Worm (Caenorhabditis elegans): Measurements from ENCODE around the gene mboa-1.
A peak's percentile ranks its signal among the peaks of the same experiment; 100 is the strongest.

The mboa-1 gene

ce11 chrX:16076470-16076869 is 45.9 kb downstream of the mboa-1 start, which contains the start of gene C30F2.4:
Gene C30F2.4, minus strand, starts transcription at chrX:16076570.
- TF ChIP-seq Y105C5A.15 (GFP tag; IDR thresholded peaks at IDR 0.05) (no peak), ctbp-1 (GFP tag; IDR thresholded peaks at IDR 0.05) (no peak), attf-4 (tag; optimal IDR thresholded peaks at IDR 0.05) (no peak), nhr-111 (GFP tag; optimal IDR thresholded peaks at IDR 0.05) (no peak), pha-4 (GFP tag; IDR thresholded peaks at IDR 0.05) (no peak), pha-4 (tag; optimal IDR thresholded peaks at IDR 0.05) (no peak), ZK337.2 (GFP tag; IDR thresholded peaks at IDR 0.05) (no peak), lsy-2 (tag; optimal IDR thresholded peaks at IDR 0.05) (no peak), egl-43 (GFP tag; IDR thresholded peaks at IDR 0.05) (no peak), dpl-1 (GFP tag; optimal IDR thresholded peaks at IDR 0.05) (no peak), set-16 (GFP tag; IDR thresholded peaks at IDR 0.05) (no peak), daf-8 (GFP tag; IDR thresholded peaks at IDR 0.05) (no peak), dmd-6 (GFP tag; IDR thresholded peaks at IDR 0.05) (no peak), nhr-237 (tag; optimal IDR thresholded peaks at IDR 0.05) (no peak), ztf-11 (tag; optimal IDR thresholded peaks at IDR 0.05) (no peak), T26A8.4 (GFP tag; IDR thresholded peaks at IDR 0.05) (no peak), F49E8.2 (tag; optimal IDR thresholded peaks at IDR 0.05; ENCODE audit: borderline replicate concordance) (no peak), zip-2 (tag; optimal IDR thresholded peaks at IDR 0.05) (no peak)

- TF ChIP-seq R02D3.7 (tag; optimal IDR thresholded peaks at IDR 0.05) (no peak), aha-1 (tag) (peak; percentile 77)
Measured at ce11 chrX:16078695-16079094, 48.1 kb downstream of the mboa-1 start.

ce11 chrX:16082024-16082423 is 51.4 kb downstream of the mboa-1 start, which contains the start of gene idpp-14:
Gene idpp-14, plus strand, starts transcription at chrX:16082347.
- TF ChIP-seq nhr-10 (tag; optimal IDR thresholded peaks at IDR 0.05) (no peak), lin-15B (tag; optimal IDR thresholded peaks at IDR 0.05) (no peak), spr-3 (GFP tag; optimal IDR thresholded peaks at IDR 0.05) (no peak), unc-130 (GFP tag; optimal IDR thresholded peaks at IDR 0.05) (no peak), D1046.2 (GFP tag; IDR thresholded peaks at IDR 0.05) (no peak), ceh-82 (tag; optimal IDR thresholded peaks at IDR 0.05) (no peak), nhr-11 (tag; optimal IDR thresholded peaks at IDR 0.05) (no peak), R02D3.7 (tag; optimal IDR thresholded peaks at IDR 0.05) (no peak), T26A8.4 (GFP tag; IDR thresholded peaks at IDR 0.05) (no peak), zip-11 (GFP tag; IDR thresholded peaks at IDR 0.05) (no peak), skn-1 (tag; optimal IDR thresholded peaks at IDR 0.05) (no peak), lir-3 (tag; optimal IDR thresholded peaks at IDR 0.05) (no peak), dpl-1 (GFP tag; optimal IDR thresholded peaks at IDR 0.05) (no peak), daf-16 (GFP tag; optimal IDR thresholded peaks at IDR 0.05) (no peak), daf-16 (tag; optimal IDR thresholded peaks at IDR 0.05) (no peak), mes-2 (tag; optimal IDR thresholded peaks at IDR 0.05; ENCODE audit: poor library complexity, severe bottlenecking) (no peak), Y75B8A.6 (GFP tag; IDR thresholded peaks at IDR 0.05) (no peak), ceh-28 (tag; optimal IDR thresholded peaks at IDR 0.05) (no peak), nhr-76 (tag; optimal IDR thresholded peaks at IDR 0.05) (no peak), lsy-2 (tag; optimal IDR thresholded peaks at IDR 0.05) (no peak)
